Fruit fly (Drosophila melanogaster): Measurements from ENCODE around the gene osk.

The osk gene

dm6 chr3R:8925924-8926553 lies 8.9 kb upstream of the osk start (continued):
- TF ChIP-seq CG32264 (GFP tag; optimal IDR thresholded peaks at IDR 0.05) (peak; percentile 80), jim (GFP tag; optimal IDR thresholded peaks at IDR 0.05) (no peak)

- TF ChIP-seq dsf (GFP tag; optimal IDR thresholded peaks at IDR 0.05; ENCODE audit: borderline replicate concordance) (no peak), N (GFP tag; optimal IDR thresholded peaks at IDR 0.05) (no peak)
These were observed 8.4 kb upstream of the osk start for dm6 chr3R:8926554-8926951.

dm6 chr3R:8927052-8927816 lies 7.7 kb upstream of the osk start:
- TF ChIP-seq HLH106 (tag; optimal IDR thresholded peaks at IDR 0.05) (no peak), Sp1 (GFP tag; optimal IDR thresholded peaks at IDR 0.05) (peak; percentile 60), psq (GFP tag; optimal IDR thresholded peaks at IDR 0.05) (peak; percentile 97), lola (GFP tag; optimal IDR thresholded peaks at IDR 0.05) (no peak), Jra (GFP tag; optimal IDR thresholded peaks at IDR 0.05) (no peak), Vsx2 (GFP tag; optimal IDR thresholded peaks at IDR 0.05; ENCODE audit: partially characterized antibody) (peak; percentile 2), Hr83 (GFP tag; optimal IDR thresholded peaks at IDR 0.05; ENCODE audit: poor library complexity, severe bottlenecking) (peak; percentile 18), pan (optimal IDR thresholded peaks at IDR 0.05) (no peak), Hnf4 (GFP tag; optimal IDR thresholded peaks at IDR 0.05) (no peak), woc (GFP tag; optimal IDR thresholded peaks at IDR 0.05) (no peak), usp (GFP tag; optimal IDR thresholded peaks at IDR 0.05) (no peak), sage (GFP tag; optimal IDR thresholded peaks at IDR 0.05) (no peak), Rel (GFP tag; optimal IDR thresholded peaks at IDR 0.05) (peak; percentile 53), Rel (tag; optimal IDR thresholded peaks at IDR 0.05) (peak; percentile 51), CG9705 (GFP tag; optimal IDR thresholded peaks at IDR 0.05) (peak; percentile 20), jim (GFP tag; optimal IDR thresholded peaks at IDR 0.05) (peak; percentile 22), OdsH (GFP tag; optimal IDR thresholded peaks at IDR 0.05) (no peak), Hr78 (GFP tag; optimal IDR thresholded peaks at IDR 0.05) (no peak), CrebA (GFP tag; optimal IDR thresholded peaks at IDR 0.05; ENCODE audit: borderline replicate concordance) (peak; percentile 73), Dif (GFP tag; optimal IDR thresholded peaks at IDR 0.05; ENCODE audit: partially characterized antibody) (peak; percentile 16), dsf (GFP tag; optimal IDR thresholded peaks at IDR 0.05; ENCODE audit: borderline replicate concordance) (no peak), N (GFP tag; optimal IDR thresholded peaks at IDR 0.05) (no peak), CG32264 (GFP tag; optimal IDR thresholded peaks at IDR 0.05) (no peak), dl (GFP tag; optimal IDR thresholded peaks at IDR 0.05; ENCODE audit: insufficient read depth in 1 of 2, partially characterized antibody in 2 of 2) (no peak), sv (GFP tag; optimal IDR thresholded peaks at IDR 0.05) (no peak), dmrt93B (GFP tag; optimal IDR thresholded peaks at IDR 0.05) (no peak), h (GFP tag; optimal IDR thresholded peaks at IDR 0.05) (no peak), foxo (GFP tag; optimal IDR thresholded peaks at IDR 0.05) (no peak)

dm6 chr3R:8927817-8928625 lies 6.9 kb upstream of the osk start:
- no peak for TF ChIP-seq N (GFP tag; optimal IDR thresholded peaks at IDR 0.05)
- TF ChIP-seq tai (GFP tag; optimal IDR thresholded peaks at IDR 0.05): peak; percentile 48
- TF ChIP-seq Rel (GFP tag; optimal IDR thresholded peaks at IDR 0.05): no peak
- no peak for TF ChIP-seq Rel (tag; optimal IDR thresholded peaks at IDR 0.05)
- TF ChIP-seq Dfd (GFP tag; optimal IDR thresholded peaks at IDR 0.05): no peak
- TF ChIP-seq Vsx2 (GFP tag; optimal IDR thresholded peaks at IDR 0.05; ENCODE audit: partially characterized antibody): no peak
- peak; percentile 69 for TF ChIP-seq psq (GFP tag; optimal IDR thresholded peaks at IDR 0.05)
- peak; percentile 40 for TF ChIP-seq pan (optimal IDR thresholded peaks at IDR 0.05)
- TF ChIP-seq Hr83 (GFP tag; optimal IDR thresholded peaks at IDR 0.05; ENCODE audit: poor library complexity, severe bottlenecking): peak; percentile 34
- TF ChIP-seq usp (GFP tag; optimal IDR thresholded peaks at IDR 0.05): no peak
- no peak for TF ChIP-seq Abd-B (GFP tag; optimal IDR thresholded peaks at IDR 0.05)
- TF ChIP-seq CG32264 (GFP tag; optimal IDR thresholded peaks at IDR 0.05): peak; percentile 57
- peak; percentile 84 for TF ChIP-seq rgr (GFP tag; optimal IDR thresholded peaks at IDR 0.05)
- peak; percentile 47 for TF ChIP-seq Hnf4 (GFP tag; optimal IDR thresholded peaks at IDR 0.05)
- TF ChIP-seq ey (GFP tag; optimal IDR thresholded peaks at IDR 0.05): peak; percentile 87
- TF ChIP-seq sv (GFP tag; optimal IDR thresholded peaks at IDR 0.05): peak; percentile 48
- TF ChIP-seq OdsH (GFP tag; optimal IDR thresholded peaks at IDR 0.05): peak; percentile 78
- TF ChIP-seq Myc (optimal IDR thresholded peaks at IDR 0.05): no peak
- peak; percentile 75 for TF ChIP-seq dmrt93B (GFP tag; optimal IDR thresholded peaks at IDR 0.05)
- peak; percentile 77 for TF ChIP-seq sage (GFP tag; optimal IDR thresholded peaks at IDR 0.05)
- no peak for TF ChIP-seq lola (GFP tag; optimal IDR thresholded peaks at IDR 0.05)
- peak; percentile 31 for TF ChIP-seq Jra (GFP tag; optimal IDR thresholded peaks at IDR 0.05)
- TF ChIP-seq Sp1 (GFP tag; optimal IDR thresholded peaks at IDR 0.05): peak; percentile 70
- TF ChIP-seq woc (GFP tag; optimal IDR thresholded peaks at IDR 0.05): peak; percentile 83
- TF ChIP-seq br (GFP tag; optimal IDR thresholded peaks at IDR 0.05): peak; percentile 75
- TF ChIP-seq dsf (GFP tag; optimal IDR thresholded peaks at IDR 0.05; ENCODE audit: borderline replicate concordance): no peak
- TF ChIP-seq Dif (GFP tag; optimal IDR thresholded peaks at IDR 0.05; ENCODE audit: partially characterized antibody): no peak
- peak; percentile 36 for TF ChIP-seq Mio (GFP tag; optimal IDR thresholded peaks at IDR 0.05)
- TF ChIP-seq CrebA (GFP tag; optimal IDR thresholded peaks at IDR 0.05; ENCODE audit: borderline replicate concordance): no peak
- peak; percentile 87 for TF ChIP-seq fru (GFP tag; optimal IDR thresholded peaks at IDR 0.05)
- TF ChIP-seq dl (GFP tag; optimal IDR thresholded peaks at IDR 0.05; ENCODE audit: insufficient read depth in 1 of 2, partially characterized antibody in 2 of 2): no peak
